Fruit fly (Drosophila melanogaster) whole organism: Measurements from ENCODE around the gene ics.

ENCODE experiments used
- CG8478 ChIP-seq: fragments of >200 bp; optimal IDR thresholded peaks from 2 replicates; lab custom pipeline; 2018; ENCODE audit warnings: inconsistent platforms
- Dll ChIP-seq: fragments of >200 bp; optimal IDR thresholded peaks from 2 replicates; lab custom pipeline; 2017
- EcR ChIP-seq, 2 experiments: fragments of >200 bp; optimal IDR thresholded peaks; 2 replicates each; lab custom pipeline; 2017; ENCODE audit warnings: missing biosample characterization in 2 of 2, missing genetic modification characterization in 2 of 2, missing genetic modification reagents in 2 of 2
- pan ChIP-seq: fragments of >200 bp; optimal IDR thresholded peaks from 2 replicates; lab custom pipeline; 2017
- psq ChIP-seq: fragments of >200 bp; optimal IDR thresholded peaks from 2 replicates; lab custom pipeline; 2017
- usp ChIP-seq: fragments of >200 bp; optimal IDR thresholded peaks from 2 replicates; lab custom pipeline; 2017; ENCODE audit warnings: missing biosample characterization, missing genetic modification characterization, mixed read lengths

The ics gene

DNA sequence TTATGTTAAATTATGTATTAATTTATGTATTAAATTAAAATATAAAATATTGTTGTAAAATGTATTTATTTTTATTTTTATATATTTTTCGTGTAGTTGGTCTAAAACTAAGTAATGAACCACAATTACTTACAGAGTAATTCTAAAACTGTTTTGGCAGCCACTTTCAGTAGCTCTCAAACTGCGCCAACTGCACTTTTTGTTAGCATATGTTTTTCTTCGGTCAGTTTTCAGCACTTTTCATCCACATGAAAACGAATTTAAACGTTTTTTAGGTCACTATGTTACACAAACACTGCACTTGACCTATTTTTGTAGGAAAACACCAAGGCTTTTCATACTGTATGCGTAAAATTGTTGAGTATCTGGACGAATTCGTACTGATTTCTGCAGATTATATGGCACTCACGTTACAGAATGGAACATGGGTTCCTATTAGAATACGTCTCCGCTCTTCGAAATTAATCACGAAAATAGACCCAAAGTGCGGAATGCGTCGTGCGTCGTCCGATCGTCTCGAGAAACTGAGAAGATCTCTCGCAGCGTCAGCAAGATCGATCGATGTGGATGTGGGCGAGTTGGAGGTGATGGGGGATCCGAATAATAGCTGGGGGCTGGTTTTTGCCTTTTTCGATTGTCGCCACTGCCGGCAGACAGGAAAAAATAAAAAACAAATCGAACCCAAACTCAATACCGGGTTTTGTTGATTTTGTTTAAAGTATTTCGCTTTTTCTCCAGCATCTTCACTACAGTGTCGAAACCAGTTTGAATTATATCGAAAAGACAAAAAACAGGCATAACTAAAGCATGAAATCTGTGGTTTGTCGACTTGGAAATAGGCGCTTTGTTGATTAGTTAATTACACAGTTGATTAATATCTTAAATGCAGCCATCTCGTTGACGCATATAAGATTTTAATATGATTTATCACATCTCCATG, at the start of gene ics:
TSS of gene ics (minus strand) at position 716 of the 940 bp plus-strand sequence.
- TF ChIP-seq usp (GFP tag; lab: Kevin White, UChicago) (no peak), CG8478 (no peak), pan (lab: Kevin White, UChicago) (no peak), Dll (lab: Kevin White, UChicago) (no peak)

DNA sequence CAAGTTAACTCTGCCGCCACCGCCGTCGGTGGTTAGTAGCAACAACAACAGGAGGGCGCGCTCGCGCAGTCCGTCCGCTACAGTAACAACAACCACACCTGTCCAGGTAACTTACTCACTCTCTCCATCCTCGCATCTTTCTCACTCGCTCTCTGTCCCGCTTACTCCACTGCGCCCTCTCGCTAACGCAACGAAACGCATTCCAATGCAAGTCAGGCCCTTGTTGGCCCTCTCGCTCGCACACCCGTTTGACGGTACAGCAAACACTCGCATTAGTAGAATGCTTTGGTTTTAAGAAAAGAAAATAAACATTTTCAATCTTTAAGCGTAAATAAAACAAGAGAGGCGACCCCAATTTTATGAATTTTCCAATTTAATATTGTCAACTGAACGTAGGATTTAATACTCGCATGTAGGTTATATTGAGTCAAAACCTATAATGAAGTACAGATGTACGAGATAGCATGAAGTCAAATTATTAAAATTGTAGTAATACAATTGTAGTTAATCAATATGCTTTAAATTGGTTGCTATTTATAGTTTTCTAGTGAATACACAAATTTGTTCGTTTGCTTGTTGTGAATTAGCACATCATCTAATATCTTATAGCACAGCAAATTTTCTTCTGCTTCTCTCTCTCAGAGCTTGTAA, 23.7 kb upstream of the ics start:
- peak; percentile 52 for TF ChIP-seq Dll (lab: Kevin White, UChicago)
- TF ChIP-seq psq (lab: Kevin White, UChicago): no peak

DNA sequence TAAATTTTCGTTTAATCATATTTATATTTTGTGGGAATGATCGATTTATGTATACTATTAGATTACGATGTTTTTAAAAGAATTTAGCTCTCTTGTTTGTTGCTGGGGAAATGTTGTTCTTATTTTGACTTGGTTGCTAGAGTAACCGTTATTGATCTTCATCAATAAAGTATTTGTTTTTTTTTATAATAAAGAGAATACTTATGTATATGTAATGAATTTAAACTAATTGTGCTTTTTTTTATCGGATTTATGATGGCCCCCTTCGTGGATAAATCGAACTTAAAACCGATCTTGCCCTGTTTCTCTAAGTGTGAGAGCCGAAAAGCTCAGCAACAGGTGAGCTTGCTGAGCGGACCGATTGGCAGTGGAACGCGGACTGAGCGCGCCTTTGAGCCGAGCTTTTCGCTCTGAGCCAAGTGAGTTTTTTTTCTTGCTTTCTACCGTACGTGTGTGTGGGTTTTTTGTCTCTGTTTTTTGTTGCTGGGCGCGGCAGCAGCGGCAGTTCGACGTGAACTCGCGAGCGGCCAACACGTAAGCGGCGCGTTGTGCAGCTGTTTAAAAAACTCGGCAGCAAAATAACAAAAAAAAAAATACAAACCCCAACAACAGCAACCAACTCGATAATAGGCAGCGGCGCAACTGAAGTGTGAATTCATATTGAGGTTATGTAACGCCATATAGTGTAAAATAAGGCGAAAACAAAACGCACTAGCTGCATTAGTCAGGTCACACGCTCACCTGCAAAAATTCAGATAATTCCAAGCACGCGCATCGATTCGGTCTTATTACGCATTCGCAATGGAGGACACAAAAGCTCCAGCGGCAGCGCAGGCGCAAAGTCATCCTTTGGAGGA, 22.9 kb upstream of the ics start, which contains the start of gene CG18507:
TSS of gene CG18507 (plus strand) at position 501 of the 857 bp plus-strand sequence.
- TF ChIP-seq CG8478 (no peak), usp (GFP tag; lab: Kevin White, UChicago) (no peak), psq (lab: Kevin White, UChicago) (no peak), EcR (GFP tag; optimal IDR thresholded peaks at IDR 0.05; lab: Kevin White, UChicago) (no peak), Dll (lab: Kevin White, UChicago) (no peak), pan (lab: Kevin White, UChicago) (no peak)

DNA sequence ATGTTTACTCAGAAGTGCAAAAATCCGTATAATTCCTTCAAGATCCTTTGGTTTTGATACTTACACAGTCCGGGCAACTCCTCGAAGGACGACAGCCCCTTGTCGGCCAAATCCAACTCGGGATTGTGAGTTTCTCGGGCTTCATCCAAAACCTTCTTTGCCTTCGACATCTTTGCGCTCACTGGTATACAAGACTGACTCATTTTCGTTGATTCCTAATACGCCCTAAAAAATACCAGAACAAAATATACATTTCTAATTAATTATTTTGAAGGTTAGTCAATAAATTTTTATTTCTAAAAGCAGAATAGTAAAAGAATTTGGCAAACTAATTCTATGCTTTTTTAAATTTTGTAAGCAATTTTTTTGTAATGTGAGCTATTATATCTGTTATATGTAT, 1.4 kb downstream of the ics start:
- TF ChIP-seq CG8478 (no peak), Dll (lab: Kevin White, UChicago) (no peak), usp (GFP tag; lab: Kevin White, UChicago) (no peak), psq (lab: Kevin White, UChicago) (no peak), pan (lab: Kevin White, UChicago) (no peak)

DNA sequence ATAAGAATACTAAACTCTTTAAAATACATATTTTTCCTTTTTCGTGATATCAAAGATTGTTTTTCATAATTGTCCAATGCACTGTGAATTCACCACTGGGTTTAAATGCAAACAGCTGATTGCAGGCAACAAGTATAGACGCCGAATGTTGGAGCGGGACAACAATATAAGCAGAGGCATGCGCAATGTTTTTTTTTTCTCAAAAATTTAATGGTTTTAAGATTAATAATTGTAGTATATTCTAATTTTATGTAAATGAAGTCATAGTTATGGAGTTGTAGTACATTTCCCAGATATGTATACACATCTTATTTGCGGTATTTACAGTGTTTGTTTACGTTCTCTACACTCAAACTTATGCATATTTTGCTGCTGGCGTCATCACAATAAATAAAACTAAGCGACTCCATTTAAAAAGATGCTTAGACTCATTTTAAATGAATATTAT, 1.9 kb downstream of the ics start:
- TF ChIP-seq EcR (GFP tag; optimal IDR thresholded peaks at IDR 0.05; lab: Kevin White, UChicago) (no peak), psq (lab: Kevin White, UChicago) (no peak), CG8478 (peak; percentile 18), Dll (lab: Kevin White, UChicago) (no peak)

DNA sequence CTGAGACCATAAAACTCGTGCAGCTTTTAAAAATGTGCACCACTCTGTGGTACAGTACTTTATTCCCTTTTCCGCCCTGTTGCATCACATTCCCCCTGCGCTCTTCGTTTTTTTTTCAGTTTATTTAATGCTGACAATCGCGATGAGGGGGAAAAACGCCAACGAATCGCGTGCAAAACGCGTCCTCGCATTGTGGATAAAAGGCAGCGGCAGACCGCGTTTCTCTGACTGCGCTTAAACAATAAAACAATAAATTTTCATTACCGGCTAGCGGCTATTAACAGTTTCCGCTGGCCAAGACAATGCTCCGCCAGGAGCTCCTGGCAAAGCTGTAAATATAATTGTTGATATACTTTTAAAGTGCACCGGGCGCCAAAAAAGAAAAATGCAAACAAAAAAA, 12.5 kb downstream of the ics start:
- no peak for TF ChIP-seq EcR (GFP tag; optimal IDR thresholded peaks at IDR 0.05; lab: Kevin White, UChicago)

DNA sequence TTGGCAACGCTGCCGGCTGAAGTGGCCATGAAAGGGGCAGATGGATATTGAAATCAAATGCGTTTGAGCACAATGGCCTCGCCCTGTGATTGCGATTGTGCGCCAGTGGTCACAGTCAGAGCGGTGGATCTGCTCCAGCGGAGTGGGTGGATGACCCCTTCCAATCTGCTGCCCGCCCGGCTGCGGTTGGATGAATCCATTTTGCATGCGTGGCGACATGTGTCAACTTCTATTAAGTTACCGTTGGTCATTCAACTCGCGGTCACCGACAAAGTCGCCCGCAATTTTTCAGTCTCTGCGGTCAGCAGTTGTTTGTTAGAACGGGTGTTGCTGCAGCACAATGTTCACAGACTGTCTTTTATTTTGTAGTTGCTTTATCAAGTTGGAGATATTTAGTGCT, 26.8 kb downstream of the ics start:
- TF ChIP-seq Dll (lab: Kevin White, UChicago) (no peak), EcR (GFP tag; optimal IDR thresholded peaks at IDR 0.05; lab: Kevin White, UChicago) (peak in 1 of 2 experiments; percentile 66), pan (lab: Kevin White, UChicago) (peak; percentile 11)

DNA sequence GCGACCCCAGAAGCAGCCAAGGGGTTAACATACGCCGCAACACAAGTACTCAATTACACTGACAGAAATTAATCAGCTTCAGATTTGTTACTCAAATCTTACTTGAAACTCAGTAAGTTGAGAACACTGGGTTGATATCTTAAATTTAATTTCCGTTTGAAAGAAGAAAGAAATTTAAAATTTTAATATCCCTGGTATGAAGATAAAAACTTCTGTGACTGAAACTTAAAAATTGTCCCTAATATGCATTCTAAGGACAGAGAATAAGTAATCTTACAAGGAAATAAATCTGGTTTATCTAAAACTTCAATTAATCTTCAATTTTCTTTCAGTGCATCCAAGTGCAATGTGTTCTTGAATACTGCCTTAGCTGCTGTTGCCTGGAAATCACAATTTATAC, 28.7 kb downstream of the ics start:
- no peak for TF ChIP-seq usp (GFP tag; lab: Kevin White, UChicago)
- no peak for TF ChIP-seq CG8478
- TF ChIP-seq EcR (GFP tag; optimal IDR thresholded peaks at IDR 0.05; lab: Kevin White, UChicago): no peak
- no peak for TF ChIP-seq Dll (lab: Kevin White, UChicago)
- no peak for TF ChIP-seq pan (lab: Kevin White, UChicago)
- TF ChIP-seq psq (lab: Kevin White, UChicago): no peak

DNA sequence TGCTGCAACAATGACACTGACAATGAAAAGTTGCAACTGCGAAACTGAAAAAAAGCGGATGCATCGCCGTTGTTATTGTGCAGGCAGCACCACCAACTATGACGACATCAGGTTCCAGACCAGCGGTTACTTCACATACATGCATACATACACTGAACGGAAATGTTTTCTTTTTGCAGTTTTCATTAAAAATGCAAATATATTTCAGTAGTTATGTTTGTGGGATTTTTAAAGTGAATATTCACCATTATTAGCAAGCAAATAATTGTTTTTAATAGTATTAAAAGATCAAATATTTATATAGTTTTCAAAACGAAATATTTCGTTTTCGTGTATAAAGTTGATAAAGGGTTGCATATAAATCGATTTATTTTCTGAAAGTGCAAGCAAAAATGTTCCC, 30.5 kb downstream of the ics start:
- TF ChIP-seq pan (lab: Kevin White, UChicago) (no peak), EcR (GFP tag; optimal IDR thresholded peaks at IDR 0.05; lab: Kevin White, UChicago) (no peak), usp (GFP tag; lab: Kevin White, UChicago) (no peak), Dll (lab: Kevin White, UChicago) (no peak), CG8478 (no peak), psq (lab: Kevin White, UChicago) (no peak)

DNA sequence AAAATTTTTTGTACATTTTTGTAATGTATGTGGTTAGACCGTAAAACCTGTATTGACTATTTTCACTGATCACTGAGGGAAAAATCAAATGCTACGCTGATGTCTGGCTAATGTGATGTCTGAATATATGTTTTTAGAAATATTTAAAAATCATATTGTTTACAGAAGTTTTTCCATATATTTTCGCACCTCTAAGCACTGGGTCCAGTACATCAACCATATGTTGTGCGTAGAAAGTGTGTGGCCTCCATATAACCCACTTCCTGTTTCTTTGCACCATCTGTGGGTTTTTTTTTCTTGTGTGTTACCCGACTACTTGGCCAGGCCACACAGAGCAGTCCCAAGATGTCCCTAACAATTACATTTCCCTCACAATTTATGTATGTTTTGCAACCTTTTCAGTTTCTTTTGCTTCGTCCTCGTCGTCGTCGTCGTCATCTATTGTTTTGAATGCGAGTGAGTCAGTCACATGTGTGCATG, 45.2 kb downstream of the ics start, which contains the start of gene CG9254:
TSS of gene CG9254 (minus strand) at position 51 of the 480 bp plus-strand sequence.
- TF ChIP-seq pan (lab: Kevin White, UChicago) (no peak), usp (GFP tag; lab: Kevin White, UChicago) (no peak), EcR (GFP tag; optimal IDR thresholded peaks at IDR 0.05; lab: Kevin White, UChicago) (no peak), psq (lab: Kevin White, UChicago) (no peak), Dll (lab: Kevin White, UChicago) (no peak), CG8478 (no peak)

DNA sequence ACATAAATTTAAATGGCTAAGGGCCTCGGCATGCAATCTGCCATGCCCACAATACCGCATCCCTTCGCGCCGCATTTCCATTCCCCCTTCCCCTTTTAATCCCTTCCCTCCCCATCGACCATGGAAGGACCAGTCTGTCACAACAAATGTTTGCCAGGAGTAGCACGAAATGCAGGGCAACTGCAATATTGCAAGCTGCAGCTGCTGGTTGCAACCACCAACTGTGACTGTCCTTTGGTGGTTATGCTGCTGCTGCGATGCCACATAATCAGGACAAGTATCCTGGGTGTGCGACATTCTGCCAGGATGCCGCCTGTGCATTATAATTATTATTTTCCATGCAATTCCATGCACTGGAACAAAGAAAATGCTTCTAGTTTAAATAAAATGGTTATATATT, 51.0 kb downstream of the ics start:
- TF ChIP-seq pan (lab: Kevin White, UChicago): no peak
- TF ChIP-seq usp (GFP tag; lab: Kevin White, UChicago): no peak
- TF ChIP-seq psq (lab: Kevin White, UChicago): no peak
- no peak for TF ChIP-seq Dll (lab: Kevin White, UChicago)
- TF ChIP-seq CG8478: no peak
- no peak for TF ChIP-seq EcR (GFP tag; optimal IDR thresholded peaks at IDR 0.05; lab: Kevin White, UChicago)
